Worm (Caenorhabditis elegans): ENCODE measurements around the gene cln-3.3.

DNA sequence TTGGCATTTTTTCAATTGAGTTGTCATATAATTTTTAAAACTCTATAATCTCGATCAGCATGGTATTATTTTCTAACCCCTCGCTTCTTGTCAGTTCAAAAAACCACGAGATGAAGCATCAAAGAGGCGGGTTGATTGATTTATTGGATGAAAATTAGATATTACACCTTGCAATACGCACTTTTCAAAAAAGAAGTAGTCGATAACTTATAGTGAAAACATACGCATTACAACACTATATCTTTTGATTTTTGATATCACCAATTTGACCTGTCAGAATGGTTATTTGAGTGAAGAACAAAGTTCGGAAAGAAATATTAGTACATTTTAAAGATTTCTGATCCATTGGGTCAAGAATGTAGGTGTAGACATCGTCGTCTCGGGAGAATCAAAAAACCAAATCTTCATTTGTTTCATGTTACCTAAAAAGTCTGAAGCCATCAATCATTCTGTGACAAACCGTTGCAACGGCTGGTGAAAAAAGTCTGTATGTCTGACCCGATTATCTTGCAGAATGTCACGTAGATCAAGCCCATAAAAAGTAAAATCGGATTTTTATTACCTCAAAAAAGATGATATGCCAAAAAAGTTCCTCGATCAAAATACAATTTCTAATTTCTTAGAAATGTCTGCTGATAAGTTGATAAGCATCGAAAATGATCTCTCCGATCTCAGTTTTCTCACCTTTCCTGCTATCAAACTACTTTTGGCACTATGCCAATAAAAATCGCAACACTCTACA, 29.6 kb upstream of the cln-3.3 start:
- no peak for TF ChIP-seq pha-4 (tag; optimal IDR thresholded peaks at IDR 0.05)
- no peak for TF ChIP-seq nhr-11 (tag; optimal IDR thresholded peaks at IDR 0.05)
- TF ChIP-seq nfya-1 (tag; optimal IDR thresholded peaks at IDR 0.05) = no peak
- TF ChIP-seq tbx-2 (tag; optimal IDR thresholded peaks at IDR 0.05) = no peak
- no peak for TF ChIP-seq dve-1 (tag; optimal IDR thresholded peaks at IDR 0.05)
- no peak for TF ChIP-seq pqm-1 (tag; optimal IDR thresholded peaks at IDR 0.05)
- TF ChIP-seq hlh-30 (tag; optimal IDR thresholded peaks at IDR 0.05; ENCODE audit: insufficient read depth) = no peak
- no peak for TF ChIP-seq ceh-18 (tag; optimal IDR thresholded peaks at IDR 0.05)
- no peak for TF ChIP-seq unc-3 (GFP tag; conservative IDR thresholded peaks at IDR 0.05)
- no peak for TF ChIP-seq unc-3 (tag; optimal IDR thresholded peaks at IDR 0.05)
- no peak for TF ChIP-seq rnt-1 (tag; optimal IDR thresholded peaks at IDR 0.05)
- no peak for TF ChIP-seq lin-11 (tag; optimal IDR thresholded peaks at IDR 0.05)
- TF ChIP-seq gmeb-2 (tag; optimal IDR thresholded peaks at IDR 0.05) = no peak
- TF ChIP-seq ceh-34 (tag; optimal IDR thresholded peaks at IDR 0.05) = no peak
